Worm (Caenorhabditis elegans) whole organism, L2 larva: Measurements from ENCODE around the gene txdc-12.1.

Source experiments
- C34F6.9 ChIP-seq: fragments of 150-350 bp; optimal IDR thresholded peaks from 2 replicates; lab custom pipeline; 2014; ENCODE audit warnings: missing biosample characterization, missing genetic modification characterization
- ZK546.5 ChIP-seq: sonication (generic microtip); optimal IDR thresholded peaks from 2 replicates; lab custom pipeline; 2017; ENCODE audit warnings: missing biosample characterization, missing genetic modification characterization
- alr-1 ChIP-seq: fragments of 150-350 bp; optimal IDR thresholded peaks from 2 replicates; lab custom pipeline; 2014; ENCODE audit warnings: missing biosample characterization, missing genetic modification characterization
- aly-2 ChIP-seq: fragments of 150-350 bp; optimal IDR thresholded peaks from 2 replicates; lab custom pipeline; 2014; ENCODE audit warnings: missing biosample characterization, missing genetic modification characterization
- blmp-1 ChIP-seq: sonication (generic microtip); optimal IDR thresholded peaks from 2 replicates; lab custom pipeline; 2017; ENCODE audit warnings: missing genetic modification characterization, mild to moderate bottlenecking, missing compliant biosample characterization, antibody characterized with exemption, moderate library complexity; ENCODE audit not compliant: insufficient read depth
- ceh-82 ChIP-seq: fragments of 150-350 bp; optimal IDR thresholded peaks from 2 replicates; lab custom pipeline; 2014; ENCODE audit warnings: missing biosample characterization, missing genetic modification characterization
- crh-2 ChIP-seq: sonication (generic microtip); optimal IDR thresholded peaks from 2 replicates; lab custom pipeline; 2017; ENCODE audit warnings: missing biosample characterization, missing genetic modification characterization
- elt-3 ChIP-seq: sonication (generic microtip); optimal IDR thresholded peaks from 2 replicates; lab custom pipeline; 2017; ENCODE audit warnings: missing biosample characterization, missing genetic modification characterization
- fos-1 ChIP-seq: fragments of 150-350 bp; optimal IDR thresholded peaks from 2 replicates; lab custom pipeline; 2014; ENCODE audit warnings: missing biosample characterization, missing genetic modification characterization
- gmeb-1 ChIP-seq: fragments of 150-350 bp; optimal IDR thresholded peaks from 2 replicates; lab custom pipeline; 2014; ENCODE audit warnings: missing biosample characterization, missing genetic modification characterization
- lin-11 ChIP-seq: fragments of 150-350 bp; sonication (generic microtip); optimal IDR thresholded peaks from 2 replicates; lab custom pipeline; 2014; ENCODE audit warnings: missing biosample characterization, missing genetic modification characterization, inconsistent platforms, mixed read lengths
- lin-13 ChIP-seq: fragments of 150-350 bp; optimal IDR thresholded peaks from 2 replicates; lab custom pipeline; 2014; ENCODE audit warnings: missing biosample characterization, missing genetic modification reagents, missing genetic modification characterization
- lsy-2 ChIP-seq, 2 experiments: fragments of 150-350 bp in 1 of 2; sonication (generic microtip) in 1 of 2; optimal IDR thresholded peaks; 2 replicates each; lab custom pipeline; 2014 to 2017; ENCODE audit warnings: missing biosample characterization in 2 of 2, missing genetic modification characterization in 2 of 2
- mbf-1 ChIP-seq: sonication (generic microtip); optimal IDR thresholded peaks from 2 replicates; lab custom pipeline; 2017; ENCODE audit warnings: missing biosample characterization, missing genetic modification characterization
- nhr-12 ChIP-seq: fragments of 150-350 bp; optimal IDR thresholded peaks from 2 replicates; lab custom pipeline; 2014; ENCODE audit warnings: missing biosample characterization, missing genetic modification characterization
- nhr-129 ChIP-seq: fragments of 150-350 bp; optimal IDR thresholded peaks from 2 replicates; lab custom pipeline; 2014; ENCODE audit warnings: missing biosample characterization, missing genetic modification characterization
- nhr-21 ChIP-seq: fragments of 150-350 bp; optimal IDR thresholded peaks from 2 replicates; lab custom pipeline; 2014; ENCODE audit warnings: missing biosample characterization, missing genetic modification characterization
- nhr-23 ChIP-seq: fragments of 150-350 bp; optimal IDR thresholded peaks from 2 replicates; lab custom pipeline; 2014; ENCODE audit warnings: missing biosample characterization, missing genetic modification reagents, missing genetic modification characterization
- nhr-237 ChIP-seq: fragments of 150-350 bp; optimal IDR thresholded peaks from 2 replicates; lab custom pipeline; 2014; ENCODE audit warnings: missing biosample characterization, missing genetic modification characterization
- nhr-25 ChIP-seq: fragments of 150-350 bp; sonication (generic microtip); optimal IDR thresholded peaks from 3 replicates; lab custom pipeline; 2014; ENCODE audit warnings: missing biosample characterization, missing genetic modification characterization
- peb-1 ChIP-seq: fragments of 150-350 bp; optimal IDR thresholded peaks from 2 replicates; lab custom pipeline; 2014; ENCODE audit warnings: missing biosample characterization, missing genetic modification characterization
- skn-1 ChIP-seq: sonication (generic microtip); optimal IDR thresholded peaks from 2 replicates; lab custom pipeline; 2017; ENCODE audit warnings: missing biosample characterization, missing genetic modification characterization
- sma-3 ChIP-seq: sonication (generic microtip); optimal IDR thresholded peaks from 2 replicates; lab custom pipeline; 2016; ENCODE audit warnings: missing genetic modification reagents, missing genetic modification characterization, missing compliant biosample characterization
- sma-9 ChIP-seq, 2 experiments: fragments of 150-350 bp in 1 of 2; sonication (generic microtip) in 1 of 2; optimal IDR thresholded peaks; 2 replicates each; lab custom pipeline; 2014 to 2016; ENCODE audit warnings: missing genetic modification characterization in 2 of 2, mild to moderate bottlenecking in 1 of 2, missing biosample characterization in 1 of 2, missing compliant biosample characterization in 1 of 2, missing genetic modification reagents in 1 of 2, moderate library complexity in 1 of 2
- snpc-4 ChIP-seq: fragments of 150-350 bp; optimal IDR thresholded peaks from 2 replicates; lab custom pipeline; 2014; ENCODE audit warnings: missing biosample characterization, missing genetic modification characterization
- unc-39 ChIP-seq: fragments of 150-350 bp; optimal IDR thresholded peaks from 2 replicates; lab custom pipeline; 2014; ENCODE audit warnings: missing biosample characterization, missing genetic modification characterization
- unc-55 ChIP-seq: fragments of 150-350 bp; sonication (generic microtip); optimal IDR thresholded peaks from 3 replicates; lab custom pipeline; 2014; ENCODE audit warnings: missing biosample characterization, missing genetic modification reagents, missing genetic modification characterization
- zag-1 ChIP-seq: fragments of 150-350 bp; optimal IDR thresholded peaks from 2 replicates; lab custom pipeline; 2014; ENCODE audit warnings: missing biosample characterization, missing genetic modification characterization
- ztf-1 ChIP-seq: fragments of 200-800 bp; sonication (Bioruptor generic); conservative IDR thresholded peaks from 2 replicates; pipeline ENCODE4 v1.3.6; 2022; ENCODE audit warnings: missing genetic modification characterization, missing compliant biosample characterization

The txdc-12.1 gene

DNA sequence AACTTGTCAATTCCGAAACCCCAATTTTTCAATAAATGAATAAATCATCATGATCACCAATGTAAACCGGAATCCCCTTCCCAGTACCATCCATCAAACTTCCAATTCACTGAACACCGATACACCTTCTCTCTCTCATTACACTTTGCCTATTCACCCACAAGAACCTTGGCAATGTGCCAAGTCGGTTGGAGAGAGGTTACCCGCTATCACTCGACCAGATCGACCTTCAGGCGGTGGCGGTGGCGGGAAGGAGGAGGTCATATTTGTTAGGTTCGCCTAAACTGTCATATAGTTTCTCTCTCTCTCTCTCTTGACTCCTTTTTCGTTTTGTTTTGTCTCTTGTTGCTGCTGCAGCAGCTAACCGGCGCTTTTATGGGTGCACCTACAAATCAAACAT is 22.4 kb downstream of the txdc-12.1 start (continued):
- no peak for TF ChIP-seq nhr-21 (tag; lab: Kevin White, UChicago)
- no peak for TF ChIP-seq lin-11 (tag; lab: Kevin White, UChicago)
- TF ChIP-seq ceh-82 (tag; lab: Kevin White, UChicago): no peak

- TF ChIP-seq nhr-25 (tag; lab: Kevin White, UChicago): peak; percentile 25
- TF ChIP-seq sma-9 (GFP tag; optimal IDR thresholded peaks at IDR 0.05; lab: Kevin White, UChicago): peak; percentile 47
- no peak for TF ChIP-seq sma-9 (tag; optimal IDR thresholded peaks at IDR 0.05; lab: Kevin White, UChicago)
- TF ChIP-seq gmeb-1 (tag; lab: Kevin White, UChicago): peak; percentile 5
- TF ChIP-seq sma-3 (GFP tag; lab: Kevin White, UChicago): no peak
Observed at ce11 chrII:12263971-12264554, 23.9 kb downstream of the txdc-12.1 start, which contains the start of gene faxc-1. TSS of gene faxc-1 (plus strand) at chrII:12264192.

DNA sequence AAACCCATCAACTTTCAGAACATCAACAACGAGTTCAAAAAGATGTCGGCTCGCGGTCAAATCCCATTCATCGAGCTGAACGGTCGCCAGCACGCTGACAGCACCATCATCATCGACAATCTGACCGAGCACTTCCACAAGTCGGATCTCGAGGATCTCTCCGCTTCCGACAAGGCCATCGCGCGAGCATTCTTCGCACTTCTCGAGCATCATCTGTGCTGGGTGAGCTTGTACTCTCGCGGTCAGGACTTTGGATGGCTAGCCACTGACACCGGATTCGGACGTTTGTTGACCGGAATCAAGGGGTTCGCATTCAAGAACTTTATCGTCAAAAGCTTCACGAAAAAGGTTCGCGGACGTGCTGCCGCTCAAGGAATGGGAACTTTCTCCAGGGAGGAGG is 24.7 kb downstream of the txdc-12.1 start:
- TF ChIP-seq unc-39 (tag; lab: Kevin White, UChicago) (no peak), ZK546.5 (tag; lab: Kevin White, UChicago) (no peak), nhr-237 (no peak), crh-2 (tag; lab: Kevin White, UChicago) (no peak), ztf-1 (GFP tag; lab: Robert Waterston, UW) (no peak), zag-1 (tag; lab: Kevin White, UChicago) (no peak), peb-1 (no peak), blmp-1 (tag; lab: Kevin White, UChicago) (no peak), alr-1 (no peak), nhr-23 (tag; lab: Kevin White, UChicago) (no peak), snpc-4 (tag; lab: Kevin White, UChicago) (no peak), nhr-12 (tag; lab: Kevin White, UChicago) (no peak), gmeb-1 (tag; lab: Kevin White, UChicago) (no peak), mbf-1 (tag; lab: Kevin White, UChicago) (no peak), lsy-2 (tag; optimal IDR thresholded peaks at IDR 0.05; lab: Kevin White, UChicago) (no peak), C34F6.9 (tag; lab: Kevin White, UChicago) (no peak), nhr-21 (tag; lab: Kevin White, UChicago) (no peak)
- TF ChIP-seq, all 48 proteins: peak for 0

ce11 chrII:12266145-12266544 is 26.0 kb downstream of the txdc-12.1 start, which contains the start of gene tric-1B.1:
TSS of gene tric-1B.1 (minus strand) at chrII:12266245.
- no peak for TF ChIP-seq ceh-82 (tag; lab: Kevin White, UChicago)
- TF ChIP-seq skn-1 (tag; lab: Kevin White, UChicago): no peak
- TF ChIP-seq sma-9 (GFP tag; optimal IDR thresholded peaks at IDR 0.05; lab: Kevin White, UChicago): no peak
- no peak for TF ChIP-seq sma-9 (tag; optimal IDR thresholded peaks at IDR 0.05; lab: Kevin White, UChicago)
- no peak for TF ChIP-seq unc-55 (GFP tag; lab: Kevin White, UChicago)
- TF ChIP-seq crh-2 (tag; lab: Kevin White, UChicago): no peak
- no peak for TF ChIP-seq unc-39 (tag; lab: Kevin White, UChicago)
- TF ChIP-seq blmp-1 (tag; lab: Kevin White, UChicago): no peak
- no peak for TF ChIP-seq mbf-1 (tag; lab: Kevin White, UChicago)

DNA sequence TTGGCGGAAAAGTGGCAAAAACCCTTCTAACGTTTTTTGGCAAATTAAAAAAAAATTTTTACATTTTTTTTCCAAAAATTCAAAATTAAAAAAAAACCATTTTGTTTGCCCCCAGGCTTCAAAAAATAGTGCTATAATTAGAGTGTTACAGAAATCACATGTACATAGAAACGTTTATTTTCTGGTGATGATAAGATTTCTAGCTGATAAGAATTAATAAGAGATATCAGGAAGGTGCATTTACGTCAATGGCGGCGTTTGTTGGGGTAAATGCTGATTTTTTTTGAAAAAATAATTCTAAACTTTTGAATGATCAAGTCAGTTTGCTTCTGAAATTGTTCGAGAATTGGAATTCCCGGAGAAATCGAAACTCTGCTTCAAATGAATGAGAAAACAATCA is 26.6 kb downstream of the txdc-12.1 start:
- TF ChIP-seq lin-13 (GFP tag; lab: Kevin White, UChicago) (no peak), unc-55 (GFP tag; lab: Kevin White, UChicago) (no peak), fos-1 (tag; lab: Kevin White, UChicago) (peak; percentile 37), elt-3 (tag; lab: Kevin White, UChicago) (no peak)
- TF ChIP-seq, all 48 proteins: peak for 1

ce11 chrII:12268857-12269256 is 28.7 kb downstream of the txdc-12.1 start:
- TF ChIP-seq nhr-129 (tag; lab: Kevin White, UChicago) (peak; percentile 5), lsy-2 (tag; optimal IDR thresholded peaks at IDR 0.05; lab: Kevin White, UChicago) (peak in 1 of 2 experiments; percentile 45), aly-2 (tag; lab: Kevin White, UChicago) (no peak), C34F6.9 (tag; lab: Kevin White, UChicago) (peak; percentile 6)
